Fruit fly (Drosophila melanogaster) whole organism, embryonic: ENCODE results near the gene CG33287.
A peak's percentile ranks its signal among the peaks of the same experiment; 100 is the strongest.

Source experiments
- ATbp ChIP-seq: fragments of 200-800 bp; sonication (Bioruptor generic); optimal IDR thresholded peaks from 2 replicates; lab custom pipeline; 2017; ENCODE audit warnings: missing biosample characterization, mild to moderate bottlenecking, missing genetic modification characterization, missing genetic modification reagents
- Abd-B ChIP-seq: fragments of 200-800 bp; sonication (Bioruptor generic); optimal IDR thresholded peaks from 2 replicates; lab custom pipeline; 2018; ENCODE audit warnings: missing biosample characterization, mild to moderate bottlenecking, missing genetic modification characterization, moderate library complexity
- Awh ChIP-seq: fragments of 200-800 bp; sonication (Bioruptor generic); IDR thresholded peaks from 2 replicates; pipeline ENCODE4, ENCODE4 v1.3.6; 2022; ENCODE audit warnings: missing biosample characterization, missing genetic modification characterization
- Blimp-1 ChIP-seq: fragments of 200-800 bp; sonication (Bioruptor generic); optimal IDR thresholded peaks from 3 replicates; lab custom pipeline; 2018; ENCODE audit warnings: missing biosample characterization, missing genetic modification characterization, mild to moderate bottlenecking, moderate library complexity, missing genetic modification reagents
- BtbVII ChIP-seq: fragments of 200-800 bp; sonication (Bioruptor generic); optimal IDR thresholded peaks from 3 replicates; lab custom pipeline; 2017; ENCODE audit warnings: missing biosample characterization, mild to moderate bottlenecking, missing genetic modification characterization
- C15 ChIP-seq: fragments of 200-800 bp; sonication (Bioruptor generic); IDR thresholded peaks from 3 replicates; pipeline ENCODE4 v1.3.6; 2022; ENCODE audit warnings: missing biosample characterization, missing genetic modification characterization
- CG10147 ChIP-seq: fragments of 200-800 bp; sonication (Bioruptor generic); optimal IDR thresholded peaks from 2 replicates; lab custom pipeline; 2019; ENCODE audit warnings: missing biosample characterization, mild to moderate bottlenecking, missing genetic modification characterization, moderate library complexity
- CG10979 ChIP-seq: fragments of 200-800 bp; sonication (Bioruptor generic); optimal IDR thresholded peaks from 2 replicates; lab custom pipeline; 2018; ENCODE audit warnings: missing biosample characterization, mild to moderate bottlenecking, missing genetic modification characterization, moderate library complexity
- CG11456 ChIP-seq: fragments of 200-800 bp; sonication (Bioruptor generic); IDR thresholded peaks from 3 replicates; pipeline ENCODE4 v1.3.6; 2022; ENCODE audit warnings: missing biosample characterization, missing genetic modification characterization
- CG15601 ChIP-seq: fragments of 200-800 bp; sonication (Bioruptor generic); optimal IDR thresholded peaks from 3 replicates; lab custom pipeline; 2019; ENCODE audit warnings: missing biosample characterization, mild to moderate bottlenecking, missing genetic modification characterization, moderate library complexity
- CG16779 ChIP-seq: fragments of 200-800 bp; sonication (Bioruptor generic); IDR thresholded peaks from 2 replicates; pipeline ENCODE4 v1.3.6; 2022; ENCODE audit warnings: missing biosample characterization, missing genetic modification characterization
- CG2199 ChIP-seq: fragments of 200-800 bp; sonication (Bioruptor generic); IDR thresholded peaks from 3 replicates; pipeline ENCODE4 v1.3.6; 2022; ENCODE audit warnings: missing biosample characterization, missing genetic modification characterization
- CG2712 ChIP-seq: fragments of 200-800 bp; optimal IDR thresholded peaks from 3 replicates; lab custom pipeline; 2019; ENCODE audit warnings: missing biosample characterization, mild to moderate bottlenecking, missing genetic modification characterization, moderate library complexity
- CG3838 ChIP-seq: fragments of 200-800 bp; sonication (Bioruptor generic); optimal IDR thresholded peaks from 3 replicates; lab custom pipeline; 2016; ENCODE audit warnings: missing biosample characterization, missing genetic modification characterization
- CG7745 ChIP-seq: fragments of 200-800 bp; sonication (Bioruptor generic); optimal IDR thresholded peaks from 2 replicates; lab custom pipeline; 2018; ENCODE audit warnings: missing biosample characterization, mild to moderate bottlenecking, missing genetic modification characterization, moderate library complexity
- Chrac-16 ChIP-seq: fragments of 200-800 bp; sonication (Bioruptor generic); optimal IDR thresholded peaks from 3 replicates; lab custom pipeline; 2016; ENCODE audit warnings: missing biosample characterization, missing genetic modification characterization
- D19A ChIP-seq: fragments of 200-800 bp; optimal IDR thresholded peaks from 3 replicates; lab custom pipeline; 2019; ENCODE audit warnings: missing biosample characterization, mild to moderate bottlenecking, missing genetic modification characterization, moderate library complexity
- Dbx ChIP-seq: fragments of 200-800 bp; sonication (Bioruptor generic); IDR thresholded peaks from 3 replicates; pipeline ENCODE4 v1.3.6; 2022; ENCODE audit warnings: missing biosample characterization, missing genetic modification characterization
- Dip2 ChIP-seq: fragments of 200-800 bp; sonication (Bioruptor generic); IDR thresholded peaks from 2 replicates; pipeline ENCODE4 v1.3.6; 2022; ENCODE audit warnings: missing biosample characterization, missing genetic modification characterization
- E2f2 ChIP-seq: fragments of 200-800 bp; sonication (Bioruptor generic); IDR thresholded peaks from 2 replicates; pipeline ENCODE4 v1.3.6; 2022; ENCODE audit warnings: missing biosample characterization, missing genetic modification characterization
- Fer1 ChIP-seq: fragments of 200-800 bp; sonication (Bioruptor generic); optimal IDR thresholded peaks from 2 replicates; lab custom pipeline; 2017; ENCODE audit warnings: missing biosample characterization, mild to moderate bottlenecking, missing genetic modification characterization
- Hr39 ChIP-seq: fragments of >200 bp; optimal IDR thresholded peaks from 2 replicates; lab custom pipeline; 2017
- Hr51 ChIP-seq, 2 experiments: fragments of 200-800 bp; sonication (Bioruptor generic); optimal IDR thresholded peaks; 2 replicates in 1 of 2; 3 replicates in 1 of 2; lab custom pipeline; 2016 to 2018; ENCODE audit warnings: missing biosample characterization in 2 of 2, missing genetic modification characterization in 2 of 2, mild to moderate bottlenecking in 1 of 2, moderate library complexity in 1 of 2
- Mad ChIP-seq: fragments of 200-800 bp; sonication (Bioruptor generic); optimal IDR thresholded peaks from 2 replicates; lab custom pipeline; 2016; ENCODE audit warnings: missing biosample characterization, missing genetic modification characterization
- Max ChIP-seq: fragments of 200-800 bp; sonication (Bioruptor generic); optimal IDR thresholded peaks from 2 replicates; lab custom pipeline; 2016; ENCODE audit warnings: missing biosample characterization, mild to moderate bottlenecking, missing genetic modification characterization
- Nf-YB ChIP-seq: fragments of 200-800 bp; sonication (Bioruptor generic); optimal IDR thresholded peaks from 3 replicates; lab custom pipeline; 2019; ENCODE audit warnings: missing biosample characterization, mild to moderate bottlenecking, missing genetic modification characterization, moderate library complexity
- Spps ChIP-seq: fragments of 200-800 bp; sonication (Bioruptor generic); optimal IDR thresholded peaks from 2 replicates; lab custom pipeline; 2018; ENCODE audit warnings: missing biosample characterization, mild to moderate bottlenecking, missing genetic modification characterization
- abd-A ChIP-seq: fragments of 200-800 bp; sonication (Bioruptor generic); optimal IDR thresholded peaks from 3 replicates; lab custom pipeline; 2019; ENCODE audit warnings: missing biosample characterization, mild to moderate bottlenecking, missing genetic modification characterization, moderate library complexity
- az2 ChIP-seq: fragments of 200-800 bp; sonication (Bioruptor generic); optimal IDR thresholded peaks from 3 replicates; lab custom pipeline; 2016; ENCODE audit warnings: missing biosample characterization, missing genetic modification characterization
- cg ChIP-seq: fragments of 200-800 bp; sonication (Bioruptor generic); optimal IDR thresholded peaks from 3 replicates; lab custom pipeline; 2019; ENCODE audit warnings: missing biosample characterization, mild to moderate bottlenecking, missing genetic modification characterization, moderate library complexity
- crol ChIP-seq: fragments of 200-800 bp; sonication (Bioruptor generic); IDR thresholded peaks from 2 replicates; pipeline ENCODE4 v1.3.6; 2022; ENCODE audit warnings: missing biosample characterization, missing genetic modification characterization
- da ChIP-seq: fragments of 200-800 bp; sonication (Bioruptor generic); optimal IDR thresholded peaks from 2 replicates; lab custom pipeline; 2016; ENCODE audit warnings: missing biosample characterization, missing genetic modification characterization
- dmrt99B ChIP-seq: fragments of 200-800 bp; sonication (Bioruptor generic); optimal IDR thresholded peaks from 2 replicates; lab custom pipeline; 2018; ENCODE audit warnings: missing biosample characterization, mild to moderate bottlenecking, missing genetic modification characterization, moderate library complexity
- fd96Cb ChIP-seq: fragments of 200-800 bp; sonication (Bioruptor generic); optimal IDR thresholded peaks from 2 replicates; lab custom pipeline; 2018; ENCODE audit warnings: missing biosample characterization, mild to moderate bottlenecking, missing genetic modification characterization, moderate library complexity
- grn ChIP-seq: fragments of 200-800 bp; sonication (Bioruptor generic); optimal IDR thresholded peaks from 3 replicates; lab custom pipeline; 2017; ENCODE audit warnings: missing biosample characterization, missing genetic modification characterization
- hbn ChIP-seq: fragments of 200-800 bp; sonication (Bioruptor generic); IDR thresholded peaks from 2 replicates; pipeline ENCODE4 v1.3.6; 2022; ENCODE audit warnings: missing biosample characterization, missing genetic modification characterization; ENCODE audit not compliant: partially characterized antibody
- insv ChIP-seq, 2 experiments: fragments of 200-800 bp; sonication (Bioruptor generic); optimal IDR thresholded peaks; 3 replicates each; lab custom pipeline; 2016 to 2018; ENCODE audit warnings: missing biosample characterization in 2 of 2, missing genetic modification characterization in 2 of 2
- kay ChIP-seq: fragments of 200-800 bp; sonication (Bioruptor generic); optimal IDR thresholded peaks from 2 replicates; lab custom pipeline; 2016; ENCODE audit warnings: missing biosample characterization, missing genetic modification characterization
- nerfin-1 ChIP-seq: fragments of 200-800 bp; sonication (Bioruptor generic); optimal IDR thresholded peaks from 3 replicates; lab custom pipeline; 2019; ENCODE audit warnings: missing biosample characterization, mild to moderate bottlenecking, missing genetic modification characterization, moderate library complexity
- pho ChIP-seq: fragments of 200-800 bp; sonication (Bioruptor generic); optimal IDR thresholded peaks from 2 replicates; lab custom pipeline; 2016; ENCODE audit warnings: missing biosample characterization, missing genetic modification characterization
- repo ChIP-seq: fragments of 200-800 bp; sonication (Bioruptor generic); optimal IDR thresholded peaks from 2 replicates; lab custom pipeline; 2016; ENCODE audit warnings: missing biosample characterization, missing genetic modification characterization
- run ChIP-seq: fragments of 200-800 bp; sonication (Bioruptor generic); optimal IDR thresholded peaks from 3 replicates; lab custom pipeline; 2018; ENCODE audit warnings: missing biosample characterization, mild to moderate bottlenecking, missing genetic modification characterization
- schlank ChIP-seq: fragments of 200-800 bp; sonication (Bioruptor generic); optimal IDR thresholded peaks from 2 replicates; lab custom pipeline; 2018; ENCODE audit warnings: missing biosample characterization, mild to moderate bottlenecking, missing genetic modification characterization
- scrt ChIP-seq: fragments of 200-800 bp; sonication (Bioruptor generic); optimal IDR thresholded peaks from 2 replicates; lab custom pipeline; 2018; ENCODE audit warnings: missing biosample characterization, mild to moderate bottlenecking, missing genetic modification characterization, moderate library complexity
- sob ChIP-seq: fragments of 200-800 bp; sonication (Bioruptor generic); IDR thresholded peaks from 2 replicates; pipeline ENCODE4 v1.3.6; 2022; ENCODE audit warnings: missing biosample characterization, missing genetic modification characterization
- unc-4 ChIP-seq: fragments of 200-800 bp; sonication (Bioruptor generic); IDR thresholded peaks from 2 replicates; pipeline ENCODE4 v1.3.6; 2022; ENCODE audit warnings: missing biosample characterization, missing genetic modification characterization; ENCODE audit not compliant: partially characterized antibody
- vnd ChIP-seq: fragments of 200-800 bp; sonication (Bioruptor generic); IDR thresholded peaks from 3 replicates; pipeline ENCODE4 v1.3.6; 2022; ENCODE audit warnings: missing biosample characterization, missing genetic modification characterization; ENCODE audit not compliant: partially characterized antibody
- vvl ChIP-seq: fragments of 200-800 bp; sonication (Bioruptor generic); IDR thresholded peaks from 2 replicates; pipeline ENCODE4 v1.3.6; 2022; ENCODE audit warnings: missing biosample characterization, missing genetic modification characterization
- wor ChIP-seq: fragments of 200-800 bp; sonication (Bioruptor generic); IDR thresholded peaks from 2 replicates; pipeline ENCODE4 v1.3.6; 2022; ENCODE audit warnings: missing biosample characterization, missing genetic modification characterization
- z ChIP-seq: fragments of 200-800 bp; sonication (Bioruptor generic); IDR thresholded peaks from 3 replicates; pipeline ENCODE4 v1.3.6; 2022; ENCODE audit warnings: missing biosample characterization, missing genetic modification characterization

Gene CG33287

DNA sequence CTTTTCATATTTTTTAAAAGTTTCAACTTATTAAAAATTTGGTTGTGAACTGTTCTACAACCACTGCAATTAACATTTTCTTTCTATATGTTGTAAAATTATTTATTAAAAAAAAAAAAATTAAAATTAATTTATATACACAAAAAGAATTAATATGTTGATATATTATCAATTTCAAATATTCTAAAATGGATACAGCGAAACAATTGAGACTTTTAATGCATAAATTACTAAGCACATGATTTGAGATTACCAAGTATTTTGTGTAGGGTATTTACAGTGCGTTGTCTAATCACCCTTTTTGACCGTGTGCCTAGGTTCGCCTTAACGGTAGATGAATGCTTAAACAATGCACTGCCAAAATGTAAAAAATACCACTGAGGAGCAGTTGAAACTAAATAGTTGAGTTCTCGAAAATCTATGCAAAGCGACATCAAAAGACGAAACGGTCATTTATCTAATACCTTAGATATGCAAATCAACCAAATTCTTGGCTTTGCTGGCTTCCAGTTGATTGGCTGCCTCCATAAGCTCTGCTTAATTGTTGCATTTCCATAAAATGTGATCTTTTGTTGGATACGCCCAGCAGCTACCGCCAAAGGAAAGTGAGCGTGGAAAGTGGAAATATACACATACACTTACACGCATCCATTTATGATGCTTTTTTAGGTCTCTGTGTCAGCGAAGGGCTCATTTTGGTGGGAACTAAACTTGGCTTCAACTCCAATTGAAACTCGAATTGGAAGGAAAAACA, 6.7 kb upstream of the CG33287 start:
- TF ChIP-seq CG2712 (tag; lab: Kevin White, UChicago) = no peak
- no peak for TF ChIP-seq Dbx
- TF ChIP-seq BtbVII (GFP tag; lab: Kevin White, UChicago) = no peak
- no peak for TF ChIP-seq unc-4 (GFP tag; lab: Robert Waterston, UW)
- no peak for TF ChIP-seq repo
- TF ChIP-seq CG10147 = no peak
- TF ChIP-seq z (GFP tag; lab: Robert Waterston, UW) = no peak
- TF ChIP-seq Hr39 (lab: Kevin White, UChicago) = no peak
- no peak for TF ChIP-seq Chrac-16 (GFP tag; lab: Kevin White, UChicago)
- no peak for TF ChIP-seq run (tag; lab: Kevin White, UChicago)
- TF ChIP-seq scrt = no peak
- peak; percentile 72 for TF ChIP-seq D19A (tag; lab: Kevin White, UChicago)
- no peak for TF ChIP-seq kay
- TF ChIP-seq vvl (GFP tag; lab: Robert Waterston, UW) = no peak
- no peak for TF ChIP-seq nerfin-1 (tag; lab: Kevin White, UChicago)
- no peak for TF ChIP-seq sob
- no peak for TF ChIP-seq Hr51 (GFP tag; optimal IDR thresholded peaks at IDR 0.05; lab: Kevin White, UChicago)
- no peak for TF ChIP-seq CG16779 (GFP tag; lab: Robert Waterston, UW)
- no peak for TF ChIP-seq hbn
- TF ChIP-seq CG10979 (tag; lab: Kevin White, UChicago) = no peak
- TF ChIP-seq insv (GFP tag; optimal IDR thresholded peaks at IDR 0.05; lab: Kevin White, UChicago) = no peak
- TF ChIP-seq pho (GFP tag; lab: Kevin White, UChicago) = no peak
- peak; percentile 36 for TF ChIP-seq Nf-YB (GFP tag; lab: Kevin White, UChicago)
- no peak for TF ChIP-seq Max
- TF ChIP-seq E2f2 (GFP tag; lab: Robert Waterston, UW) = no peak
- TF ChIP-seq CG7745 = no peak
- no peak for TF ChIP-seq Spps
- TF ChIP-seq Mad (GFP tag; lab: Kevin White, UChicago) = no peak
- TF ChIP-seq ATbp = peak; percentile 7
- no peak for TF ChIP-seq C15
- peak; percentile 24 for TF ChIP-seq fd96Cb (tag; lab: Kevin White, UChicago)
- no peak for TF ChIP-seq abd-A (tag; lab: Kevin White, UChicago)
- TF ChIP-seq az2 = no peak
- TF ChIP-seq Abd-B = no peak
- peak; percentile 4 for TF ChIP-seq CG15601 (tag; lab: Kevin White, UChicago)
- peak; percentile 85 for TF ChIP-seq Blimp-1 (GFP tag; lab: Kevin White, UChicago)
- no peak for TF ChIP-seq cg (GFP tag; lab: Kevin White, UChicago)
- no peak for TF ChIP-seq grn
- TF ChIP-seq schlank = no peak
- no peak for TF ChIP-seq CG2199 (GFP tag; lab: Robert Waterston, UW)
- TF ChIP-seq Dip2 (GFP tag; lab: Robert Waterston, UW) = no peak
- TF ChIP-seq Fer1 (GFP tag; lab: Kevin White, UChicago) = no peak
- no peak for TF ChIP-seq CG11456
- no peak for TF ChIP-seq da (GFP tag; lab: Kevin White, UChicago)
- no peak for TF ChIP-seq CG3838 (GFP tag; lab: Kevin White, UChicago)
- TF ChIP-seq Awh (GFP tag; lab: Robert Waterston, UW) = no peak
- TF ChIP-seq wor (GFP tag; lab: Robert Waterston, UW) = no peak
- no peak for TF ChIP-seq crol (GFP tag; lab: Robert Waterston, UW)
- no peak for TF ChIP-seq vnd (GFP tag; lab: Robert Waterston, UW)
- peak; percentile 27 for TF ChIP-seq dmrt99B (tag; lab: Kevin White, UChicago)
